Worm (Caenorhabditis elegans) whole organism, young adult: Measurements from ENCODE around the gene kin-18.

Experiments used
- B0336.3 ChIP-seq: fragments of 200-800 bp; sonication (Bioruptor generic); IDR thresholded peaks from 2 replicates; pipeline ENCODE4 v1.3.6; 2022; ENCODE audit warnings: missing genetic modification characterization, missing compliant biosample characterization
- C17E4.6 ChIP-seq: fragments of 200-800 bp; sonication (Bioruptor generic); IDR thresholded peaks from 2 replicates; pipeline ENCODE4 v1.3.6; 2022; ENCODE audit warnings: missing genetic modification reagents, missing genetic modification characterization, missing compliant biosample characterization
- D2030.7 ChIP-seq: fragments of 200-800 bp; sonication (Bioruptor generic); IDR thresholded peaks from 2 replicates; pipeline ENCODE4 v1.3.6; 2022; ENCODE audit warnings: missing genetic modification reagents, missing genetic modification characterization, missing compliant biosample characterization
- F23B12.7 ChIP-seq: sonication (generic microtip); optimal IDR thresholded peaks from 2 replicates; lab custom pipeline; 2017; ENCODE audit warnings: missing genetic modification characterization, mild to moderate bottlenecking, missing compliant biosample characterization, antibody characterized with exemption, moderate library complexity; ENCODE audit not compliant: insufficient read depth
- F33H1.4 ChIP-seq: fragments of 200-800 bp; sonication (Bioruptor generic); IDR thresholded peaks from 2 replicates; pipeline ENCODE4 v1.3.6; 2022; ENCODE audit warnings: missing genetic modification reagents, missing genetic modification characterization, missing compliant biosample characterization
- F49E8.2 ChIP-seq: sonication (generic microtip); optimal IDR thresholded peaks from 3 replicates; lab custom pipeline; 2017; ENCODE audit warnings: missing genetic modification characterization, mild to moderate bottlenecking, missing compliant biosample characterization, antibody characterized with exemption, moderate library complexity; ENCODE audit not compliant: insufficient read depth
- F52B5.7 ChIP-seq: sonication (generic microtip); optimal IDR thresholded peaks from 2 replicates; lab custom pipeline; 2016; ENCODE audit warnings: mild to moderate bottlenecking, missing genetic modification characterization, missing compliant biosample characterization
- F57C9.4 ChIP-seq: sonication (generic microtip); optimal IDR thresholded peaks from 2 replicates; lab custom pipeline; 2017; ENCODE audit warnings: mild to moderate bottlenecking, missing genetic modification characterization, missing compliant biosample characterization
- K12H6.12 ChIP-seq: fragments of 200-800 bp; sonication (Bioruptor generic); optimal IDR thresholded peaks from 2 replicates; lab custom pipeline; 2018; ENCODE audit warnings: mild to moderate bottlenecking, missing genetic modification characterization, missing compliant biosample characterization
- T07F8.4 ChIP-seq: sonication (generic microtip); optimal IDR thresholded peaks from 2 replicates; lab custom pipeline; 2016; ENCODE audit warnings: mild to moderate bottlenecking, missing genetic modification characterization, moderate library complexity, missing compliant biosample characterization
- Y53G8AR.9 ChIP-seq: fragments of 200-800 bp; sonication (Bioruptor generic); conservative IDR thresholded peaks from 2 replicates; pipeline ENCODE4 v1.3.6; 2022; ENCODE audit warnings: missing genetic modification reagents, missing genetic modification characterization, missing compliant biosample characterization
- Y56A3A.18 ChIP-seq: fragments of 200-800 bp; sonication (Bioruptor generic); IDR thresholded peaks from 2 replicates; pipeline ENCODE4 v1.3.6; 2022; ENCODE audit warnings: missing genetic modification reagents, missing genetic modification characterization, missing compliant biosample characterization
- Y95B8A.8 ChIP-seq: fragments of 200-800 bp; sonication (Bioruptor generic); IDR thresholded peaks from 2 replicates; pipeline ENCODE4 v1.3.6; 2022; ENCODE audit warnings: missing genetic modification reagents, missing genetic modification characterization, missing compliant biosample characterization
- ama-1 ChIP-seq, 3 experiments: fragments of 150-350 bp in 1 of 3; sonication (generic microtip) in 2 of 3; optimal IDR thresholded peaks; 2 replicates each; lab custom pipeline; 2014 to 2018; ENCODE audit warnings: missing biosample characterization in 2 of 3, missing genetic modification characterization in 2 of 3, missing genetic modification reagents in 2 of 3
- aptf-3 ChIP-seq: fragments of 200-800 bp; sonication (Bioruptor generic); IDR thresholded peaks from 2 replicates; pipeline ENCODE4 v1.3.6; 2022; ENCODE audit warnings: missing genetic modification characterization, missing compliant biosample characterization
- athp-1 ChIP-seq: sonication (generic microtip); optimal IDR thresholded peaks from 2 replicates; lab custom pipeline; 2017; ENCODE audit warnings: mild to moderate bottlenecking, missing genetic modification characterization, missing compliant biosample characterization
- attf-5 ChIP-seq: fragments of 200-800 bp; sonication (Bioruptor generic); optimal IDR thresholded peaks from 2 replicates; lab custom pipeline; 2018; ENCODE audit warnings: mild to moderate bottlenecking, missing genetic modification characterization, missing compliant biosample characterization
- cebp-2 ChIP-seq: fragments of 200-800 bp; sonication (Bioruptor generic); IDR thresholded peaks from 2 replicates; pipeline ENCODE4 v1.3.6; 2022; ENCODE audit warnings: missing genetic modification characterization, missing compliant biosample characterization
- ceh-100 ChIP-seq: fragments of 200-800 bp; sonication (Bioruptor generic); IDR thresholded peaks from 2 replicates; pipeline ENCODE4 v1.3.6; 2022; ENCODE audit warnings: missing genetic modification reagents, missing genetic modification characterization, missing compliant biosample characterization
- ceh-27 ChIP-seq: fragments of 200-800 bp; sonication (Bioruptor generic); optimal IDR thresholded peaks from 2 replicates; lab custom pipeline; 2018; ENCODE audit warnings: mild to moderate bottlenecking, missing genetic modification characterization, moderate library complexity, missing compliant biosample characterization
- ceh-40 ChIP-seq: fragments of 200-800 bp; sonication (Bioruptor generic); IDR thresholded peaks from 2 replicates; pipeline ENCODE4 v1.3.6; 2022; ENCODE audit warnings: missing genetic modification characterization, missing compliant biosample characterization
- dox-1 ChIP-seq: fragments of 200-800 bp; sonication (Bioruptor generic); IDR thresholded peaks from 2 replicates; pipeline ENCODE4 v1.3.6; 2022; ENCODE audit warnings: missing genetic modification reagents, missing genetic modification characterization, missing compliant biosample characterization
- egrh-3 ChIP-seq: fragments of 200-800 bp; sonication (Bioruptor generic); IDR thresholded peaks from 2 replicates; pipeline ENCODE4 v1.3.6; 2022; ENCODE audit warnings: missing genetic modification reagents, missing genetic modification characterization, missing compliant biosample characterization
- fkh-3 ChIP-seq: sonication (generic microtip); optimal IDR thresholded peaks from 2 replicates; lab custom pipeline; 2016; ENCODE audit warnings: mild to moderate bottlenecking, missing genetic modification characterization, missing compliant biosample characterization
- him-1 ChIP-seq: sonication (generic microtip); optimal IDR thresholded peaks from 2 replicates; lab custom pipeline; 2016; ENCODE audit warnings: missing genotype, missing genetic modification reagents, missing genetic modification characterization, missing compliant biosample characterization
- hlh-26 ChIP-seq: fragments of 200-800 bp; sonication (Bioruptor generic); conservative IDR thresholded peaks from 2 replicates; pipeline ENCODE4 v1.3.6; 2022; ENCODE audit warnings: missing genetic modification reagents, missing genetic modification characterization, missing compliant biosample characterization
- hrde-1 ChIP-seq: sonication (generic microtip); optimal IDR thresholded peaks from 2 replicates; lab custom pipeline; 2016; ENCODE audit warnings: missing genetic modification characterization, mild to moderate bottlenecking, missing compliant biosample characterization, moderate library complexity, missing genotype, missing genetic modification reagents, borderline replicate concordance
- lin-35 ChIP-seq, 3 experiments: fragments of 150-350 bp in 2 of 3; sonication (generic microtip) in 1 of 3; optimal IDR thresholded peaks; 2 replicates each; lab custom pipeline; 2014 to 2018; ENCODE audit warnings: missing biosample characterization in 3 of 3, missing genetic modification characterization in 3 of 3, missing genetic modification reagents in 3 of 3
- lin-54 ChIP-seq: fragments of 200-800 bp; sonication (Bioruptor generic); optimal IDR thresholded peaks from 2 replicates; lab custom pipeline; 2018; ENCODE audit warnings: mild to moderate bottlenecking, missing genetic modification characterization, missing compliant biosample characterization
- madf-6 ChIP-seq: fragments of 200-800 bp; sonication (Bioruptor generic); IDR thresholded peaks from 2 replicates; pipeline ENCODE4 v1.3.6; 2022; ENCODE audit warnings: missing genetic modification reagents, missing genetic modification characterization, missing compliant biosample characterization
- mcd-1 ChIP-seq: fragments of 200-800 bp; sonication (Bioruptor generic); IDR thresholded peaks from 2 replicates; pipeline ENCODE4 v1.3.6; 2022; ENCODE audit warnings: missing genetic modification reagents, missing genetic modification characterization, missing compliant biosample characterization
- mes-4 ChIP-seq: sonication (generic microtip); optimal IDR thresholded peaks from 2 replicates; lab custom pipeline; 2016; ENCODE audit warnings: missing genotype, missing genetic modification characterization, missing compliant biosample characterization
- nfya-1 ChIP-seq: sonication (generic microtip); optimal IDR thresholded peaks from 2 replicates; lab custom pipeline; 2017; ENCODE audit warnings: antibody characterized with exemption, missing compliant biosample characterization, missing genetic modification characterization, borderline replicate concordance; ENCODE audit not compliant: insufficient read depth
- nfyb-1 ChIP-seq: fragments of 200-800 bp; sonication (Bioruptor generic); IDR thresholded peaks from 2 replicates; pipeline ENCODE4 v1.3.6; 2022; ENCODE audit warnings: missing genetic modification reagents, missing genetic modification characterization, missing compliant biosample characterization
- nhr-80 ChIP-seq: sonication (generic microtip); optimal IDR thresholded peaks from 2 replicates; lab custom pipeline; 2016; ENCODE audit warnings: missing genetic modification characterization, missing compliant biosample characterization
- pbrm-1 ChIP-seq: fragments of 200-800 bp; sonication (Bioruptor generic); IDR thresholded peaks from 2 replicates; pipeline ENCODE4 v1.3.6; 2022; ENCODE audit warnings: missing genetic modification reagents, missing genetic modification characterization, missing compliant biosample characterization
- pha-4 ChIP-seq: fragments of 150-350 bp; sonication (generic microtip); optimal IDR thresholded peaks from 2 replicates; lab custom pipeline; 2014; ENCODE audit warnings: missing biosample characterization, missing genetic modification reagents, missing genetic modification characterization
- sdz-38 ChIP-seq: sonication (generic microtip); optimal IDR thresholded peaks from 2 replicates; lab custom pipeline; 2016; ENCODE audit warnings: missing genotype, missing genetic modification characterization, missing compliant biosample characterization
- snpc-1.1 ChIP-seq: sonication (generic microtip); optimal IDR thresholded peaks from 2 replicates; lab custom pipeline; 2017; ENCODE audit warnings: missing genetic modification characterization, mild to moderate bottlenecking, missing compliant biosample characterization, antibody characterized with exemption, moderate library complexity, missing genotype, missing genetic modification reagents; ENCODE audit not compliant: insufficient read depth
- sptf-2 ChIP-seq: fragments of 200-800 bp; sonication (Bioruptor generic); optimal IDR thresholded peaks from 2 replicates; lab custom pipeline; 2018; ENCODE audit warnings: mild to moderate bottlenecking, missing genetic modification characterization, missing compliant biosample characterization
- tbp1 ChIP-seq: fragments of 200-800 bp; sonication (Bioruptor generic); optimal IDR thresholded peaks from 2 replicates; lab custom pipeline; 2018; ENCODE audit warnings: mild to moderate bottlenecking, missing genetic modification characterization, missing compliant biosample characterization
- tlf-1 ChIP-seq: fragments of 200-800 bp; sonication (Bioruptor generic); optimal IDR thresholded peaks from 2 replicates; lab custom pipeline; 2018; ENCODE audit warnings: mild to moderate bottlenecking, missing genetic modification characterization, missing compliant biosample characterization
- unc-62 ChIP-seq: fragments of 150-350 bp; optimal IDR thresholded peaks from 2 replicates; lab custom pipeline; 2014; ENCODE audit warnings: missing biosample characterization, missing genetic modification reagents, missing genetic modification characterization
- ztf-22 ChIP-seq: fragments of 200-800 bp; sonication (Bioruptor generic); optimal IDR thresholded peaks from 2 replicates; lab custom pipeline; 2018; ENCODE audit warnings: mild to moderate bottlenecking, missing genetic modification characterization, moderate library complexity, missing compliant biosample characterization
- ztf-25 ChIP-seq: fragments of 200-800 bp; sonication (Bioruptor generic); IDR thresholded peaks from 2 replicates; pipeline ENCODE4 v1.3.6; 2022; ENCODE audit warnings: missing genetic modification reagents, missing genetic modification characterization, missing compliant biosample characterization
- ztf-26 ChIP-seq: sonication (generic microtip); optimal IDR thresholded peaks from 2 replicates; lab custom pipeline; 2017; ENCODE audit warnings: missing genetic modification characterization, missing compliant biosample characterization

Gene kin-18

ce11 chrIII:6120990-6121389 is 2.6 kb downstream of the kin-18 start (continued):
- TF ChIP-seq snpc-1.1 (tag; lab: Kevin White, UChicago) = no peak

ce11 chrIII:6123647-6124046 is 5.2 kb downstream of the kin-18 start:
- TF ChIP-seq Y53G8AR.9 (no peak), mcd-1 (GFP tag; lab: Robert Waterston, UW) (no peak), hlh-26 (GFP tag; lab: Robert Waterston, UW) (no peak), F52B5.7 (tag; lab: Kevin White, UChicago) (peak; percentile 40), sdz-38 (tag; lab: Kevin White, UChicago) (no peak), aptf-3 (peak; percentile 64; the same call in 1 of the 2 replicates), egrh-3 (GFP tag; lab: Robert Waterston, UW) (no peak), attf-5 (GFP tag; lab: Kevin White, UChicago) (no peak), B0336.3 (GFP tag; lab: Robert Waterston, UW) (no peak), tlf-1 (GFP tag; lab: Kevin White, UChicago) (no peak), F49E8.2 (no peak), lin-54 (GFP tag; lab: Kevin White, UChicago) (no peak), ztf-26 (tag; lab: Kevin White, UChicago) (no peak), hrde-1 (peak; percentile 18), cebp-2 (GFP tag; lab: Robert Waterston, UW) (0 out of 2 replicates have a peak, but pooled peaks have one; percentile 28), lin-35 (GFP tag; optimal IDR thresholded peaks at IDR 0.05; lab: Kevin White, UChicago) (peak in 1 of 3 experiments; percentile 62), Y56A3A.18 (GFP tag; lab: Robert Waterston, UW) (no peak), mes-4 (tag; lab: Kevin White, UChicago) (no peak), pbrm-1 (GFP tag; lab: Robert Waterston, UW) (0 out of 2 replicates have a peak, but pooled peaks have one; percentile 11), athp-1 (tag; lab: Kevin White, UChicago) (peak; percentile 50), Y95B8A.8 (no peak), T07F8.4 (tag; lab: Kevin White, UChicago) (no peak), madf-6 (GFP tag; lab: Robert Waterston, UW) (peak; percentile 33; the same call in 1 of the 2 replicates), pha-4 (tag; lab: Kevin White, UChicago) (no peak), nfya-1 (tag; lab: Kevin White, UChicago) (no peak), him-1 (tag; lab: Kevin White, UChicago) (peak; percentile 42), ceh-40 (GFP tag; lab: Robert Waterston, UW) (no peak), ztf-25 (GFP tag; lab: Robert Waterston, UW) (0 out of 2 replicates have a peak, but pooled peaks have one; percentile 9), ztf-22 (GFP tag; lab: Kevin White, UChicago) (no peak), nfyb-1 (no peak), F57C9.4 (tag; lab: Kevin White, UChicago) (no peak), ceh-100 (GFP tag; lab: Robert Waterston, UW) (0 out of 2 replicates have a peak, but pooled peaks have one; percentile 11), dox-1 (0 out of 2 replicates have a peak, but pooled peaks have one; percentile 4), F23B12.7 (tag; lab: Kevin White, UChicago) (no peak), ceh-27 (GFP tag; lab: Kevin White, UChicago) (no peak), sptf-2 (no peak), tbp1 (GFP tag; lab: Kevin White, UChicago) (peak; percentile 14), D2030.7 (GFP tag; lab: Robert Waterston, UW) (no peak), nhr-80 (tag; lab: Kevin White, UChicago) (no peak), K12H6.12 (tag; lab: Kevin White, UChicago) (peak; percentile 6), C17E4.6 (GFP tag; lab: Robert Waterston, UW) (no peak), ama-1 (optimal IDR thresholded peaks at IDR 0.05; lab: Kevin White, UChicago) (no peak), ama-1 (GFP tag; optimal IDR thresholded peaks at IDR 0.05; lab: Kevin White, UChicago) (no peak), unc-62 (GFP tag; lab: Kevin White, UChicago) (no peak), F33H1.4 (GFP tag; lab: Robert Waterston, UW) (no peak), fkh-3 (tag; lab: Kevin White, UChicago) (no peak)
